Fruit fly (Drosophila melanogaster): Measurements from ENCODE around the gene CG31668.

dm6 chr2L:2201107-2201561, 4.8 kb downstream of the CG31668 start:
- no peak for TF ChIP-seq psq (optimal IDR thresholded peaks at IDR 0.05)
- TF ChIP-seq Myc (optimal IDR thresholded peaks at IDR 0.05), result no peak
- no peak for TF ChIP-seq Sin3A (optimal IDR thresholded peaks at IDR 0.05)
- no peak for TF ChIP-seq h (optimal IDR thresholded peaks at IDR 0.05)
